Fruit fly (Drosophila melanogaster) whole organism: ENCODE results near the gene CG1172.

Source experiments
- Dll ChIP-seq: fragments of >200 bp; optimal IDR thresholded peaks from 2 replicates; lab custom pipeline; 2017
- EcR ChIP-seq, 2 experiments: fragments of >200 bp; optimal IDR thresholded peaks; 2 replicates each; lab custom pipeline; 2017; ENCODE audit warnings: missing biosample characterization in 2 of 2, missing genetic modification characterization in 2 of 2, missing genetic modification reagents in 2 of 2
- pan ChIP-seq: fragments of >200 bp; optimal IDR thresholded peaks from 2 replicates; lab custom pipeline; 2017
- psq ChIP-seq: fragments of >200 bp; optimal IDR thresholded peaks from 2 replicates; lab custom pipeline; 2017
- usp ChIP-seq: fragments of >200 bp; optimal IDR thresholded peaks from 2 replicates; lab custom pipeline; 2017; ENCODE audit warnings: missing biosample characterization, missing genetic modification characterization, mixed read lengths

dm6 chr3R:5438750-5439149 lies 45.0 kb downstream of the CG1172 start:
- TF ChIP-seq pan (lab: Kevin White, UChicago) (no peak), usp (GFP tag; lab: Kevin White, UChicago) (no peak), psq (lab: Kevin White, UChicago) (no peak), EcR (GFP tag; optimal IDR thresholded peaks at IDR 0.05; lab: Kevin White, UChicago) (no peak), Dll (no peak)
